Fruit fly (Drosophila melanogaster) S2 (cell line): ENCODE measurements around the gene roq.

ENCODE experiments used
- CG8478 ChIP-seq: fragments of >200 bp; optimal IDR thresholded peaks from 2 replicates; lab custom pipeline; 2018
- CTCF ChIP-seq, 2 experiments: fragments of >200 bp; optimal IDR thresholded peaks; 2 replicates each; lab custom pipeline; 2018

dm6 chr3L:16394506-16394905 lies 16.1 kb upstream of the roq start, which contains the start of gene Gagr:
- TF ChIP-seq CG8478 (lab: Kevin White, UChicago), result no peak
- no peak for TF ChIP-seq CTCF (optimal IDR thresholded peaks at IDR 0.05; lab: Kevin White, UChicago)
